Worm (Caenorhabditis elegans) whole organism, L4 larva: ENCODE results near the gene rab-21.

Experiments
- Y48G9A.11 ChIP-seq: fragments of 200-800 bp; sonication (Bioruptor generic); IDR thresholded peaks from 2 replicates; pipeline ENCODE4 v1.3.6; 2022; ENCODE audit warnings: missing genetic modification reagents, missing genetic modification characterization, missing compliant biosample characterization
- fos-1 ChIP-seq: fragments of 150-350 bp; optimal IDR thresholded peaks from 2 replicates; lab custom pipeline; 2014; ENCODE audit warnings: missing biosample characterization, missing genetic modification characterization

DNA sequence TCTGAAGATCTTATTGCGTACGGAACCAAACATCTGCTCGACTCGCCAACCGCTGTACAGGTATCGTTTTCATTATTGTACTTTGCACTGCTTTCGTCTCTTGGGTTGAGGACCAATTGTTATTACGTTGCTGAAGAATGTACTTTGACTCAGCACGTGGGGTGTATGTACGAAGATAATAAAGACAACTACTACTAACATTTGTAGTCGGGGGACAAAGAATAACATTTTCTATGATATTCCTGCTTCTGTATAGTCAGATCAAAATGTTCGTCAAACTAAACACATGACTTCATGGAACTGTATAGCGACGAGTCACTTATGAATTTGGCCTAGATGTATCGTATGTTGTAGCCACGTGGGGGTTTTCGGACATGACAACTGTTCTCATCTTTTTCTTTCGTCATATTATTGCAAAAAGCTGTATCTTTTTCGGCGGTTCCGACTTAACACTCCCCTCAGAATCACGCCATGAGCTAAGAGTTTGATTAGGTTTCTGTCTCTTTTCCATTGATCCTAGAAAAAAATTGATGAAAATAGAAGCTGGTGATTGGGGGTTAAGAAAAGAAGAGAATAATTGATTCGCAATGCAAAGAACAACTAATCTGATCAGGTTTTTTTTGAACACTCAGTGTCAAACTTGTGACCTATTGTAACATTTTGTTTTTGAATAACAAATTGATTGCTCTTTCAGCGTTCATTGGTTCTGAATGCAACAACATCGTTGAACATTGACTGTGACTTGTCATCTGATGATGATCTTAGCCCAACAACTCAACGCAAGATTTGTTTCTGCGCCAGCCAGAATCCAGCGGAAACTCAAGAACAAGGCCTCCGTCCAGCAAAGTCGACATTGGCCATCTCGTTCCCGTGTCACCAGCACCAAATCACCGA is 30.0 kb upstream of the rab-21 start:
- TF ChIP-seq fos-1 (tag; lab: Kevin White, UChicago): no peak
- no peak; the same call in 1 of the 2 replicates for TF ChIP-seq Y48G9A.11 (GFP tag; lab: Robert Waterston, UW)
